Fruit fly (Drosophila melanogaster) whole organism, adult: ENCODE measurements around the gene CG14102.
A peak's percentile ranks its signal among the peaks of the same experiment; 100 is the strongest.

Experiments used
- CG12768 ChIP-seq: fragments of 200-800 bp; sonication (Bioruptor generic); optimal IDR thresholded peaks from 2 replicates; lab custom pipeline; 2017; ENCODE audit warnings: missing biosample characterization, missing genetic modification characterization, mild to moderate bottlenecking, moderate library complexity, missing genetic modification reagents
- CG5204 ChIP-seq: fragments of 200-800 bp; sonication (Bioruptor generic); optimal IDR thresholded peaks from 2 replicates; lab custom pipeline; 2016; ENCODE audit warnings: missing biosample characterization, missing genetic modification characterization
- CG7045 ChIP-seq: fragments of 200-800 bp; sonication (Bioruptor generic); optimal IDR thresholded peaks from 2 replicates; lab custom pipeline; 2017; ENCODE audit warnings: missing biosample characterization, mild to moderate bottlenecking, missing genetic modification characterization
- Clk ChIP-seq: fragments of 200-800 bp; sonication (Bioruptor generic); optimal IDR thresholded peaks from 2 replicates; lab custom pipeline; 2017; ENCODE audit warnings: missing biosample characterization, missing genetic modification characterization
- Crg-1 ChIP-seq: fragments of 200-800 bp; sonication (Bioruptor generic); optimal IDR thresholded peaks from 2 replicates; lab custom pipeline; 2016; ENCODE audit warnings: missing biosample characterization, missing genetic modification characterization
- Hr96 ChIP-seq: fragments of 200-800 bp; sonication (Bioruptor generic); optimal IDR thresholded peaks from 2 replicates; lab custom pipeline; 2016; ENCODE audit warnings: missing biosample characterization, missing genetic modification characterization
- cic ChIP-seq: fragments of 200-800 bp; sonication (Bioruptor generic); optimal IDR thresholded peaks from 2 replicates; lab custom pipeline; 2017; ENCODE audit warnings: missing biosample characterization, mild to moderate bottlenecking, missing genetic modification characterization, moderate library complexity
- cnc ChIP-seq, 2 experiments: fragments of >200 bp; optimal IDR thresholded peaks; 2 replicates each; lab custom pipeline; 2017
- tj ChIP-seq: fragments of 200-800 bp; sonication (Bioruptor generic); optimal IDR thresholded peaks from 3 replicates; lab custom pipeline; 2017; ENCODE audit warnings: missing biosample characterization, mild to moderate bottlenecking, missing genetic modification characterization, moderate library complexity
- toe ChIP-seq: fragments of 200-800 bp; sonication (Bioruptor generic); optimal IDR thresholded peaks from 2 replicates; lab custom pipeline; 2016; ENCODE audit warnings: missing biosample characterization, missing genetic modification characterization

- TF ChIP-seq CG5204 (GFP tag; lab: Kevin White, UChicago): no peak
- peak; percentile 88 for TF ChIP-seq Hr96 (GFP tag; lab: Kevin White, UChicago)
- peak; percentile 43 for TF ChIP-seq tj (GFP tag; lab: Kevin White, UChicago)
- no peak for TF ChIP-seq cnc (optimal IDR thresholded peaks at IDR 0.05; lab: Kevin White, UChicago)
- peak; percentile 94 for TF ChIP-seq toe (GFP tag; lab: Kevin White, UChicago)
- peak; percentile 66 for TF ChIP-seq Clk (GFP tag; lab: Kevin White, UChicago)
- peak; percentile 81 for TF ChIP-seq Crg-1 (GFP tag; lab: Kevin White, UChicago)
- peak; percentile 76 for TF ChIP-seq CG7045 (GFP tag; lab: Kevin White, UChicago)
- TF ChIP-seq cic (GFP tag; lab: Kevin White, UChicago): no peak
- peak; percentile 74 for TF ChIP-seq CG12768 (GFP tag; lab: Kevin White, UChicago)
Measured at dm6 chr3L:19817807-19818531, 16.9 kb upstream of the CG14102 start, which contains the start of the genes Fibp and Deaf1.
